Worm (Caenorhabditis elegans) whole organism, L1 larva: ENCODE results near the gene trpp-5.

Experiments used
- C04F5.9 ChIP-seq: sonication (generic microtip); optimal IDR thresholded peaks from 2 replicates; lab custom pipeline; 2016; ENCODE audit warnings: missing genetic modification characterization, missing compliant biosample characterization
- C16A3.4 ChIP-seq: fragments of 150-350 bp; optimal IDR thresholded peaks from 2 replicates; lab custom pipeline; 2014; ENCODE audit warnings: missing biosample characterization, missing genetic modification characterization
- C34B4.2 ChIP-seq: sonication (generic microtip); optimal IDR thresholded peaks from 2 replicates; lab custom pipeline; 2017; ENCODE audit warnings: mild to moderate bottlenecking, missing genetic modification characterization, missing compliant biosample characterization
- F16B12.6 ChIP-seq: fragments of 150-350 bp; optimal IDR thresholded peaks from 2 replicates; lab custom pipeline; 2014; ENCODE audit warnings: missing biosample characterization, missing genetic modification characterization
- Y116A8C.19 ChIP-seq: sonication (generic microtip); optimal IDR thresholded peaks from 2 replicates; lab custom pipeline; 2016; ENCODE audit warnings: missing compliant biosample characterization, missing genetic modification characterization, borderline replicate concordance
- ama-1 ChIP-seq: fragments of 150-350 bp; optimal IDR thresholded peaks from 2 replicates; lab custom pipeline; 2014
- ceh-63 ChIP-seq: fragments of 200-800 bp; sonication (Bioruptor generic); optimal IDR thresholded peaks from 2 replicates; lab custom pipeline; 2018; ENCODE audit warnings: mild to moderate bottlenecking, missing genetic modification characterization, missing compliant biosample characterization
- ceh-82 ChIP-seq, 3 experiments: fragments of 150-350 bp in 1 of 3; sonication (generic microtip) in 2 of 3; optimal IDR thresholded peaks; 2 replicates each; lab custom pipeline; 2014 to 2017; ENCODE audit warnings: missing biosample characterization in 3 of 3, missing genetic modification characterization in 3 of 3
- ceh-88 ChIP-seq: fragments of 200-800 bp; sonication (Bioruptor generic); IDR thresholded peaks from 2 replicates; pipeline ENCODE4 v1.3.6; 2022; ENCODE audit warnings: missing genetic modification characterization, missing compliant biosample characterization
- dpl-1 ChIP-seq, 3 experiments: fragments of 150-350 bp in 2 of 3; sonication (generic microtip) in 1 of 3; optimal IDR thresholded peaks; 2 replicates each; lab custom pipeline; 2014 to 2017; ENCODE audit warnings: missing biosample characterization in 3 of 3, missing genetic modification characterization in 3 of 3, missing genetic modification reagents in 3 of 3
- efl-1 ChIP-seq, 4 experiments: fragments of 150-350 bp; optimal IDR thresholded peaks in 3 of 4; peaks in 1 of 4; 1 replicate in 1 of 4; 2 replicates in 3 of 4; lab custom pipeline; 2014; ENCODE audit warnings: missing biosample characterization in 2 of 4, missing genetic modification characterization in 2 of 4, missing genetic modification reagents in 2 of 4
- egl-13 ChIP-seq: sonication (generic microtip); optimal IDR thresholded peaks from 2 replicates; lab custom pipeline; 2016; ENCODE audit warnings: missing genotype, missing genetic modification reagents, missing genetic modification characterization, missing compliant biosample characterization
- elt-2 ChIP-seq: sonication (generic microtip); optimal IDR thresholded peaks from 2 replicates; lab custom pipeline; 2016; ENCODE audit warnings: missing genetic modification characterization, mild to moderate bottlenecking, inconsistent platforms, missing compliant biosample characterization, missing genetic modification reagents
- fos-1 ChIP-seq: fragments of 150-350 bp; optimal IDR thresholded peaks from 2 replicates; lab custom pipeline; 2014; ENCODE audit warnings: missing biosample characterization, missing genetic modification characterization
- grh-1 ChIP-seq: fragments of 200-800 bp; sonication (Bioruptor generic); IDR thresholded peaks from 2 replicates; pipeline ENCODE4 v1.3.6; 2022; ENCODE audit warnings: missing genetic modification reagents, missing genetic modification characterization, missing compliant biosample characterization
- hlh-17 ChIP-seq: fragments of 200-800 bp; sonication (Bioruptor generic); optimal IDR thresholded peaks from 2 replicates; lab custom pipeline; 2018; ENCODE audit warnings: missing genetic modification characterization, mild to moderate bottlenecking, missing compliant biosample characterization, moderate library complexity, borderline replicate concordance
- hpl-2 ChIP-seq: fragments of 150-350 bp; optimal IDR thresholded peaks from 2 replicates; lab custom pipeline; 2014; ENCODE audit warnings: missing biosample characterization, missing genetic modification reagents, missing genetic modification characterization
- irx-1 ChIP-seq: sonication (generic microtip); optimal IDR thresholded peaks from 2 replicates; lab custom pipeline; 2016; ENCODE audit warnings: missing genetic modification characterization, missing compliant biosample characterization
- isw-1 ChIP-seq: fragments of 200-800 bp; sonication (Bioruptor generic); IDR thresholded peaks from 2 replicates; pipeline ENCODE4 v1.3.6; 2022; ENCODE audit warnings: missing genetic modification characterization, missing compliant biosample characterization
- lin-13 ChIP-seq: fragments of 150-350 bp; optimal IDR thresholded peaks from 2 replicates; lab custom pipeline; 2014; ENCODE audit warnings: missing biosample characterization, missing genetic modification reagents, missing genetic modification characterization
- lin-35 ChIP-seq, 2 experiments: fragments of 150-350 bp; optimal IDR thresholded peaks; 2 replicates each; lab custom pipeline; 2014; ENCODE audit warnings: missing biosample characterization in 2 of 2, missing genetic modification characterization in 2 of 2, missing genetic modification reagents in 2 of 2
- lin-39 ChIP-seq: fragments of 150-350 bp; optimal IDR thresholded peaks from 2 replicates; lab custom pipeline; 2014; ENCODE audit warnings: missing biosample characterization, missing genetic modification reagents, missing genetic modification characterization
- lsy-2 ChIP-seq, 2 experiments: fragments of 150-350 bp; optimal IDR thresholded peaks; 2 replicates each; lab custom pipeline; 2014; ENCODE audit warnings: missing biosample characterization in 2 of 2, missing genetic modification characterization in 2 of 2
- mdl-1 ChIP-seq, 2 experiments: fragments of 150-350 bp; optimal IDR thresholded peaks; 2 replicates each; lab custom pipeline; 2014 to 2017; ENCODE audit warnings: missing biosample characterization in 2 of 2, missing genetic modification characterization in 2 of 2, inconsistent platforms in 1 of 2
- mep-1 ChIP-seq: fragments of 150-350 bp; optimal IDR thresholded peaks from 2 replicates; lab custom pipeline; 2014; ENCODE audit warnings: missing biosample characterization, missing genetic modification characterization
- nhr-19 ChIP-seq: fragments of 200-800 bp; sonication (Bioruptor generic); conservative IDR thresholded peaks from 2 replicates; pipeline ENCODE4 v1.3.6; 2022; ENCODE audit warnings: missing genetic modification characterization, missing compliant biosample characterization
- nhr-20 ChIP-seq: sonication (generic microtip); optimal IDR thresholded peaks from 2 replicates; lab custom pipeline; 2016; ENCODE audit warnings: mild to moderate bottlenecking, missing genetic modification characterization, missing compliant biosample characterization
- nhr-237 ChIP-seq: fragments of 150-350 bp; optimal IDR thresholded peaks from 2 replicates; lab custom pipeline; 2014; ENCODE audit warnings: missing biosample characterization, missing genetic modification characterization
- nhr-47 ChIP-seq: sonication (generic microtip); optimal IDR thresholded peaks from 2 replicates; lab custom pipeline; 2016; ENCODE audit warnings: mild to moderate bottlenecking, missing genetic modification characterization, moderate library complexity, missing compliant biosample characterization
- nhr-71 ChIP-seq: sonication (generic microtip); optimal IDR thresholded peaks from 2 replicates; lab custom pipeline; 2016; ENCODE audit warnings: mild to moderate bottlenecking, missing genetic modification characterization, moderate library complexity, missing compliant biosample characterization
- nhr-76 ChIP-seq: sonication (generic microtip); optimal IDR thresholded peaks from 2 replicates; lab custom pipeline; 2017; ENCODE audit warnings: missing biosample characterization, missing genetic modification characterization
- nhr-77 ChIP-seq: fragments of 150-350 bp; optimal IDR thresholded peaks from 2 replicates; lab custom pipeline; 2014; ENCODE audit warnings: missing biosample characterization, missing genetic modification characterization
- nhr-84 ChIP-seq: sonication (generic microtip); optimal IDR thresholded peaks from 2 replicates; lab custom pipeline; 2017; ENCODE audit warnings: missing biosample characterization, missing genetic modification characterization
- nhr-90 ChIP-seq: sonication (generic microtip); optimal IDR thresholded peaks from 2 replicates; lab custom pipeline; 2016; ENCODE audit warnings: mild to moderate bottlenecking, missing genetic modification characterization, missing compliant biosample characterization; ENCODE audit not compliant: poor library complexity
- skn-1 ChIP-seq: fragments of 150-350 bp; optimal IDR thresholded peaks from 2 replicates; lab custom pipeline; 2014; ENCODE audit warnings: missing biosample characterization, missing genetic modification characterization
- snu-23 ChIP-seq: sonication (generic microtip); optimal IDR thresholded peaks from 2 replicates; lab custom pipeline; 2016; ENCODE audit warnings: missing genetic modification characterization, missing compliant biosample characterization
- sup-37 ChIP-seq: fragments of 200-800 bp; sonication (Bioruptor generic); optimal IDR thresholded peaks from 2 replicates; lab custom pipeline; 2018; ENCODE audit warnings: mild to moderate bottlenecking, missing genetic modification characterization, missing compliant biosample characterization
- swsn-7 ChIP-seq: sonication (generic microtip); optimal IDR thresholded peaks from 2 replicates; lab custom pipeline; 2016; ENCODE audit warnings: missing genetic modification characterization, missing compliant biosample characterization
- tbx-2 ChIP-seq: sonication (generic microtip); optimal IDR thresholded peaks from 2 replicates; lab custom pipeline; 2016; ENCODE audit warnings: missing genetic modification characterization, missing compliant biosample characterization
- unc-98 ChIP-seq: fragments of 200-800 bp; sonication (Bioruptor generic); IDR thresholded peaks from 2 replicates; pipeline ENCODE4 v1.3.6; 2022; ENCODE audit warnings: missing genetic modification characterization, missing compliant biosample characterization
- vab-15 ChIP-seq: sonication (generic microtip); optimal IDR thresholded peaks from 2 replicates; lab custom pipeline; 2017; ENCODE audit warnings: missing genotype, mild to moderate bottlenecking, missing genetic modification characterization, missing compliant biosample characterization
- xbp-1 ChIP-seq: sonication (generic microtip); optimal IDR thresholded peaks from 2 replicates; lab custom pipeline; 2016; ENCODE audit warnings: missing genetic modification characterization, missing compliant biosample characterization
- ztf-11 ChIP-seq, 2 experiments: sonication (generic microtip); optimal IDR thresholded peaks; 2 replicates each; lab custom pipeline; 2016 to 2017; ENCODE audit warnings: missing genetic modification characterization in 2 of 2, missing biosample characterization in 1 of 2, missing compliant biosample characterization in 1 of 2
- ztf-4 ChIP-seq: fragments of 150-350 bp; optimal IDR thresholded peaks from 2 replicates; lab custom pipeline; 2014; ENCODE audit warnings: missing biosample characterization, missing genetic modification characterization

trpp-5 gene

ce11 chrII:12228005-12228404 is 25.8 kb upstream of the trpp-5 start, which contains the start of gene sinh-1:
Gene sinh-1, plus strand, starts transcription at chrII:12228305.
- TF ChIP-seq lsy-2 (tag; optimal IDR thresholded peaks at IDR 0.05; lab: Kevin White, UChicago) (no peak), irx-1 (tag; lab: Kevin White, UChicago) (no peak), nhr-84 (tag; lab: Kevin White, UChicago) (no peak), C04F5.9 (tag; lab: Kevin White, UChicago) (no peak), Y116A8C.19 (tag; lab: Kevin White, UChicago) (no peak), hpl-2 (GFP tag; lab: Kevin White, UChicago) (no peak), mdl-1 (tag; optimal IDR thresholded peaks at IDR 0.05; lab: Kevin White, UChicago) (no peak), dpl-1 (GFP tag; optimal IDR thresholded peaks at IDR 0.05; lab: Kevin White, UChicago) (no peak), lin-13 (GFP tag; lab: Kevin White, UChicago) (no peak)

- TF ChIP-seq ama-1 (lab: Kevin White, UChicago) (no peak), mep-1 (tag; lab: Kevin White, UChicago) (no peak), grh-1 (GFP tag; lab: Robert Waterston, UW) (no peak), skn-1 (tag; lab: Kevin White, UChicago) (no peak), elt-2 (tag; lab: Kevin White, UChicago) (no peak), tbx-2 (no peak), fos-1 (tag; lab: Kevin White, UChicago) (no peak), isw-1 (no peak), nhr-19 (GFP tag; lab: Robert Waterston, UW) (no peak), ztf-11 (tag; optimal IDR thresholded peaks at IDR 0.05; lab: Kevin White, UChicago) (no peak), C34B4.2 (tag; lab: Kevin White, UChicago) (no peak), C04F5.9 (tag; lab: Kevin White, UChicago) (no peak), swsn-7 (tag; lab: Kevin White, UChicago) (no peak), nhr-71 (no peak), lin-39 (no peak), xbp-1 (tag; lab: Kevin White, UChicago) (no peak), ceh-63 (GFP tag; lab: Kevin White, UChicago) (no peak), unc-98 (GFP tag; lab: Robert Waterston, UW) (no peak), hlh-17 (GFP tag; lab: Kevin White, UChicago) (no peak), nhr-84 (tag; lab: Kevin White, UChicago) (no peak)
These were observed 24.0 kb upstream of the trpp-5 start for ce11 chrII:12226192-12226591.

ce11 chrII:12224916-12225406 is 22.8 kb upstream of the trpp-5 start, which contains the start of the genes pqn-87 and rsr-2:
Gene pqn-87, minus strand, starts transcription at chrII:12225086.
Gene rsr-2, plus strand, starts transcription at chrII:12225356.
- TF ChIP-seq ceh-82 (tag; optimal IDR thresholded peaks at IDR 0.05; lab: Kevin White, UChicago), result no peak
- peak; percentile 7 for TF ChIP-seq F16B12.6 (tag; lab: Kevin White, UChicago)
- TF ChIP-seq snu-23, result peak; percentile 30
- TF ChIP-seq ztf-4 (tag; lab: Kevin White, UChicago), result no peak
- peak; percentile 43 to 69 for TF ChIP-seq lsy-2 (tag; optimal IDR thresholded peaks at IDR 0.05; lab: Kevin White, UChicago)
- no peak for TF ChIP-seq fos-1 (tag; lab: Kevin White, UChicago)
- no peak for TF ChIP-seq nhr-237
- no peak for TF ChIP-seq nhr-47 (tag; lab: Kevin White, UChicago)
- no peak for TF ChIP-seq egl-13 (tag; lab: Kevin White, UChicago)
- no peak for TF ChIP-seq ceh-88
- TF ChIP-seq vab-15 (tag; lab: Kevin White, UChicago), result no peak
- TF ChIP-seq mdl-1 (tag; optimal IDR thresholded peaks at IDR 0.05; lab: Kevin White, UChicago), result peak in 1 of 2 experiments; percentile 11
- TF ChIP-seq C16A3.4 (tag; lab: Kevin White, UChicago), result peak; percentile 40
- TF ChIP-seq mep-1 (tag; lab: Kevin White, UChicago), result no peak
- TF ChIP-seq grh-1 (GFP tag; lab: Robert Waterston, UW), result no peak
- TF ChIP-seq xbp-1 (tag; lab: Kevin White, UChicago), result peak; percentile 37
- no peak for TF ChIP-seq lin-13 (GFP tag; lab: Kevin White, UChicago)
- TF ChIP-seq lin-35 (GFP tag; optimal IDR thresholded peaks at IDR 0.05; lab: Kevin White, UChicago), result peak; percentile 49 to 76
- TF ChIP-seq nhr-20 (tag; lab: Kevin White, UChicago), result no peak
- TF ChIP-seq nhr-90 (tag; lab: Kevin White, UChicago), result no peak
- no peak for TF ChIP-seq nhr-19 (GFP tag; lab: Robert Waterston, UW)
- TF ChIP-seq nhr-77, result peak; percentile 3
- TF ChIP-seq dpl-1 (GFP tag; optimal IDR thresholded peaks at IDR 0.05; lab: Kevin White, UChicago), result peak; percentile 31 to 57 (median 38)
- peak; percentile 51 to 52 for TF ChIP-seq efl-1 (optimal IDR thresholded peaks at IDR 0.05; lab: Kevin White, UChicago)
- peak in 1 of 2 experiments; percentile 54 for TF ChIP-seq efl-1 (GFP tag; optimal IDR thresholded peaks at IDR 0.05 in 1 of 2; lab: Kevin White, UChicago)
- TF ChIP-seq Y116A8C.19 (tag; lab: Kevin White, UChicago), result no peak
- no peak for TF ChIP-seq nhr-76 (tag; lab: Kevin White, UChicago)
- no peak for TF ChIP-seq sup-37 (GFP tag; lab: Kevin White, UChicago)
